Worm (Caenorhabditis elegans): ENCODE results near the gene F54B3.1.
"Not testable (repeated sequence)": the region's sequence is repeated elsewhere in the genome, so short reads cannot be mapped to it uniquely, and the experiment has no call there.

ce11 chrII:10247594-10248283, 3.3 kb upstream of the F54B3.1 start, which contains the start of gene nrde-2:
- not testable (repeated sequence) for TF ChIP-seq unc-62 (GFP tag; optimal IDR thresholded peaks at IDR 0.05); ama-1 (optimal IDR thresholded peaks at IDR 0.05)
